Worm (Caenorhabditis elegans): ENCODE measurements around the gene mks-2.
A peak's percentile ranks its signal among the peaks of the same experiment; 100 is the strongest.

Gene mks-2

ce11 chrII:6219346-6219745, at the start of gene mks-2:
TSS of gene mks-2 (minus strand) at chrII:6219446.
- no peak for TF ChIP-seq F13H6.1 (tag; optimal IDR thresholded peaks at IDR 0.05)
- TF ChIP-seq ama-1 (optimal IDR thresholded peaks at IDR 0.05) = no peak
- TF ChIP-seq mbf-1 (tag; optimal IDR thresholded peaks at IDR 0.05) = no peak
- TF ChIP-seq nhr-10 (tag; optimal IDR thresholded peaks at IDR 0.05) = no peak
- TF ChIP-seq ceh-16 (tag; optimal IDR thresholded peaks at IDR 0.05) = no peak
- no peak for TF ChIP-seq fos-1 (tag; optimal IDR thresholded peaks at IDR 0.05)
- no peak for TF ChIP-seq ztf-11 (tag; optimal IDR thresholded peaks at IDR 0.05)
- TF ChIP-seq zag-1 (tag; optimal IDR thresholded peaks at IDR 0.05) = no peak
- no peak for TF ChIP-seq mab-5 (tag; optimal IDR thresholded peaks at IDR 0.05)
- TF ChIP-seq sem-4 (tag; optimal IDR thresholded peaks at IDR 0.05) = no peak
- no peak for TF ChIP-seq nhr-129 (tag; optimal IDR thresholded peaks at IDR 0.05)
- TF ChIP-seq lin-39 (tag; optimal IDR thresholded peaks at IDR 0.05) = no peak

- no peak for TF ChIP-seq ama-1 (optimal IDR thresholded peaks at IDR 0.05)
Measured at ce11 chrII:6267983-6268382, 48.7 kb upstream of the mks-2 start, which contains the start of gene F13H8.8. TSS of gene F13H8.8 (minus strand) at chrII:6268083.

- TF ChIP-seq egl-27 (tag; optimal IDR thresholded peaks at IDR 0.05) = no peak
Measured at ce11 chrII:6263685-6264084, 44.4 kb upstream of the mks-2 start, which contains the start of gene F13H8.3. TSS of gene F13H8.3 (plus strand) at chrII:6263985.

- TF ChIP-seq R02D3.7 (tag; optimal IDR thresholded peaks at IDR 0.05) = no peak
Measured at ce11 chrII:6262222-6262621, 43.0 kb upstream of the mks-2 start, which contains the start of gene F13H8.12. TSS of gene F13H8.12 (plus strand) at chrII:6262522.

ce11 chrII:6260684-6261083, 41.4 kb upstream of the mks-2 start, which contains the start of gene nmgp-1:
TSS of gene nmgp-1 (plus strand) at chrII:6260857.
- TF ChIP-seq ceh-82 (tag; optimal IDR thresholded peaks at IDR 0.05) (no peak), C34F6.9 (tag; optimal IDR thresholded peaks at IDR 0.05) (no peak), gmeb-1 (tag; optimal IDR thresholded peaks at IDR 0.05) (no peak), peb-1 (tag; optimal IDR thresholded peaks at IDR 0.05) (no peak), unc-55 (GFP tag; optimal IDR thresholded peaks at IDR 0.05) (no peak), nhr-77 (tag; optimal IDR thresholded peaks at IDR 0.05) (no peak), nhr-129 (tag; optimal IDR thresholded peaks at IDR 0.05) (peak; percentile 25), unc-62 (GFP tag; optimal IDR thresholded peaks at IDR 0.05) (no peak), fos-1 (tag; optimal IDR thresholded peaks at IDR 0.05) (peak; percentile 66), sma-3 (GFP tag; optimal IDR thresholded peaks at IDR 0.05) (no peak), nhr-25 (tag; optimal IDR thresholded peaks at IDR 0.05) (no peak), lsy-2 (tag; optimal IDR thresholded peaks at IDR 0.05) (no peak), ceh-16 (tag; optimal IDR thresholded peaks at IDR 0.05) (no peak), R02D3.7 (tag; optimal IDR thresholded peaks at IDR 0.05) (no peak)

ce11 chrII:6259867-6260266, 40.6 kb upstream of the mks-2 start, which contains the start of gene F13H8.11:
TSS of gene F13H8.11 (minus strand) at chrII:6260021.
- TF ChIP-seq unc-39 (tag; optimal IDR thresholded peaks at IDR 0.05) (no peak), sma-9 (GFP tag; optimal IDR thresholded peaks at IDR 0.05) (peak; percentile 50), sma-9 (tag; optimal IDR thresholded peaks at IDR 0.05) (no peak), fos-1 (tag; optimal IDR thresholded peaks at IDR 0.05) (peak; percentile 60)

ce11 chrII:6257220-6257877, 38.1 kb upstream of the mks-2 start:
- TF ChIP-seq aly-2 (tag; optimal IDR thresholded peaks at IDR 0.05) (no peak), lin-13 (GFP tag; optimal IDR thresholded peaks at IDR 0.05) (no peak), mab-5 (tag; optimal IDR thresholded peaks at IDR 0.05) (no peak), C34F6.9 (tag; optimal IDR thresholded peaks at IDR 0.05) (no peak), gmeb-1 (tag; optimal IDR thresholded peaks at IDR 0.05) (no peak), snpc-4 (tag; optimal IDR thresholded peaks at IDR 0.05) (no peak), mdl-1 (tag; optimal IDR thresholded peaks at IDR 0.05) (no peak), lin-39 (tag; optimal IDR thresholded peaks at IDR 0.05) (no peak), nhr-12 (tag; optimal IDR thresholded peaks at IDR 0.05) (no peak), mbf-1 (tag; optimal IDR thresholded peaks at IDR 0.05) (no peak), blmp-1 (tag; optimal IDR thresholded peaks at IDR 0.05; ENCODE audit: insufficient read depth) (no peak)
